Fruit fly (Drosophila melanogaster) whole organism, adult: ENCODE measurements around the gene CG10588.
A peak's percentile ranks its signal among the peaks of the same experiment; 100 is the strongest.

Experiments used
- CG12768 ChIP-seq: fragments of 200-800 bp; sonication (Bioruptor generic); optimal IDR thresholded peaks from 2 replicates; lab custom pipeline; 2017; ENCODE audit warnings: missing biosample characterization, missing genetic modification characterization, mild to moderate bottlenecking, moderate library complexity, missing genetic modification reagents
- CG14711 ChIP-seq: fragments of 200-800 bp; sonication (Bioruptor generic); optimal IDR thresholded peaks from 2 replicates; lab custom pipeline; 2018; ENCODE audit warnings: missing biosample characterization, mild to moderate bottlenecking, missing genetic modification characterization, moderate library complexity
- CG33017 ChIP-seq: fragments of 200-800 bp; sonication (Bioruptor generic); optimal IDR thresholded peaks from 2 replicates; lab custom pipeline; 2018; ENCODE audit warnings: missing biosample characterization, mild to moderate bottlenecking, missing genetic modification characterization, moderate library complexity
- CG7101 ChIP-seq: fragments of 200-800 bp; sonication (Bioruptor generic); optimal IDR thresholded peaks from 2 replicates; lab custom pipeline; 2018; ENCODE audit warnings: missing biosample characterization, mild to moderate bottlenecking, missing genetic modification characterization, moderate library complexity
- Mnt ChIP-seq: fragments of 200-800 bp; sonication (Bioruptor generic); optimal IDR thresholded peaks from 2 replicates; lab custom pipeline; 2016; ENCODE audit warnings: missing biosample characterization, mild to moderate bottlenecking, missing genetic modification characterization
- cic ChIP-seq: fragments of 200-800 bp; sonication (Bioruptor generic); optimal IDR thresholded peaks from 2 replicates; lab custom pipeline; 2017; ENCODE audit warnings: missing biosample characterization, mild to moderate bottlenecking, missing genetic modification characterization, moderate library complexity
- cnc ChIP-seq, 2 experiments: fragments of >200 bp; optimal IDR thresholded peaks; 2 replicates each; lab custom pipeline; 2017
- kay ChIP-seq: fragments of 200-800 bp; sonication (Bioruptor generic); peaks from one replicate; lab custom pipeline; 2016; ENCODE audit warnings: missing biosample characterization, missing genetic modification characterization, borderline replicate concordance
- ovo ChIP-seq: fragments of 200-800 bp; sonication (Bioruptor generic); optimal IDR thresholded peaks from 2 replicates; lab custom pipeline; 2016; ENCODE audit warnings: missing biosample characterization, missing genetic modification characterization
- pad ChIP-seq: fragments of 200-800 bp; sonication (Bioruptor generic); optimal IDR thresholded peaks from 3 replicates; lab custom pipeline; 2017; ENCODE audit warnings: missing biosample characterization, missing genetic modification characterization, mild to moderate bottlenecking, moderate library complexity, missing genetic modification reagents
- tj ChIP-seq: fragments of 200-800 bp; sonication (Bioruptor generic); optimal IDR thresholded peaks from 3 replicates; lab custom pipeline; 2017; ENCODE audit warnings: missing biosample characterization, mild to moderate bottlenecking, missing genetic modification characterization, moderate library complexity
- toe ChIP-seq: fragments of 200-800 bp; sonication (Bioruptor generic); optimal IDR thresholded peaks from 2 replicates; lab custom pipeline; 2016; ENCODE audit warnings: missing biosample characterization, missing genetic modification characterization

The CG10588 gene

DNA sequence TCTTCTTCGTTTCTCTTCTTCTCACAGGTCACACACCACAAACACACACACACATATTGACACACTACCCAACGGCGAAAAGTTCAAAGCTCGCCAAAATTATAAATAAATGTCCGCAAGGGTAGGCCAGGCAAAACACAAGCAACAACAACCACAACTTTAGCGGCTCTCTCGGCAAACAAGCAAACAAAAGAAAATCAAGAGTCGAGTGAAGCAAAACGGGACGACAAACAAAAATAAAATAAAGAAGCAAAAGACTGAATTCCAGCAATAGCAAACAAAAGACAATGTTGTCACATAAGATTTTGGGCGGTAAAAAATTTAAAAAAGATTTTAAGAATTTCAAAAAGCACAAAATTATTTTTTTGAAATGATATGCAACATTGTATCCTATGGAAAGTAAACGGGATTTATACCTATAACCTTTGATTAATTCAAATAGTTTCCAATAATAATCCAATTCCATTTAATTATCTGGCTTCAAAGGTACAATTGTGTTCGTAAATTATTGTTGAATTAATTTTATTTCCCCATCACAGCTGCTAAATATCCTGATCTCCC, 51.6 kb downstream of the CG10588 start:
- TF ChIP-seq CG12768 (GFP tag; lab: Kevin White, UChicago) (no peak), cnc (optimal IDR thresholded peaks at IDR 0.05; lab: Kevin White, UChicago) (no peak), CG33017 (tag; lab: Kevin White, UChicago) (no peak), toe (GFP tag; lab: Kevin White, UChicago) (no peak), pad (GFP tag; lab: Kevin White, UChicago) (no peak), kay (peak; percentile 89)

DNA sequence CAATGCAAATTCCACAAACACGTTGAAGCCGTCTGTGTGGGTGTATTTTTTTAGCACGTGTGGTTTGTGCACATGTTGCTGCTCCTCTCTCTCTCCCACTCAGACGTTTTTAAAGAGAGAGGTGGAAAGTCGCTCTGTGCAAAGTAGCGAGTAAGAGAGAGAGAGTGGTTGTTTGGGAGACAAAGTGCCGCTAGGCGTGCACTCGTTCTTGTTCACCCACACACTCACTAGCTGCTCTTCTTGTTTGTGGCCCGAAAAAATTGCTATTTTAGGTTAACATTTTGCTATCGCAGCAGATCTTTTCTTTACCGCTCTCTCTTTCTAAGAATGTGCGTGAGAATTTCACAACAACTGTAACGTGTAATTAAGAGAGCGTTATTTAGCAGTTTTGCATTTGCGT, 52.2 kb downstream of the CG10588 start:
- TF ChIP-seq Mnt (GFP tag; lab: Kevin White, UChicago) (peak; percentile 95), CG33017 (tag; lab: Kevin White, UChicago) (peak; percentile 9), tj (GFP tag; lab: Kevin White, UChicago) (peak; percentile 85), cic (GFP tag; lab: Kevin White, UChicago) (peak; percentile 50), kay (no peak), pad (GFP tag; lab: Kevin White, UChicago) (no peak), ovo (GFP tag; lab: Kevin White, UChicago) (peak; percentile 7), cnc (optimal IDR thresholded peaks at IDR 0.05; lab: Kevin White, UChicago) (peak in 1 of 2 experiments; percentile 53), CG7101 (no peak)

DNA sequence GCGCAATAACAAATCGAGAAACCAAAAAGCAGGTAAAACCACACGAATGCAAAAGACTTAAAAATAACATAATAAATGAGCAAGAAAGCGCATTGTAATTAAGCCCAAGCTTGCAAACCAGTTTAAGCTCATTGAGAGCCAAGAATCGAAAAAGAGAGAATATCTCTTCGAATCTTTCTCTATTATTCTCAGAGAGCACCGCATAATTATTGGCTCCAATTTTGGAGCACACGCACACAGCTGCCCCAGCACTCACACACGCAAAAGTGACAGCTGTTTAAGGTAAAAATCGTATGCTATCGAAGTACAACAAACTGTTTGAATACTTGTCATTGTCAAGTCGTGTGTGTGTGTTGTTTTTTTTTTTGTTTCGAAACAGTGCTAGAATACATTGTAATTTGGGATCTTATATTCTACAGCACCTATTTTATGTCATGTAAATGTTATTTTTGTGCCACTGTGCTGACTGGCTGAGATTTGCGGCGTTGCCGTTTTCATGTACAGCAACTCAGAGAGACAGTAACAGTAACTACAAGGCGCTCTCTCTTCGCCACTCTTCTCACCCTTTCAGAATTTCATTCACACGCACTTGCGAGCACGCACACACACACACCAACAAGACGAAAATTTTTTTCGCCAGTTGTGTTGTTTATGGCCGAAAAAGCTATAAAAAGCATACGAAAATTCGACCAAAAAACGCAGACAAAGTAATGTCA, 52.8 kb downstream of the CG10588 start:
- TF ChIP-seq pad (GFP tag; lab: Kevin White, UChicago) (no peak), CG14711 (tag; lab: Kevin White, UChicago) (peak; percentile 16), tj (GFP tag; lab: Kevin White, UChicago) (peak; percentile 69), kay (no peak)
